Fruit fly (Drosophila melanogaster): ENCODE results near the gene CG13445.

Gene CG13445

DNA sequence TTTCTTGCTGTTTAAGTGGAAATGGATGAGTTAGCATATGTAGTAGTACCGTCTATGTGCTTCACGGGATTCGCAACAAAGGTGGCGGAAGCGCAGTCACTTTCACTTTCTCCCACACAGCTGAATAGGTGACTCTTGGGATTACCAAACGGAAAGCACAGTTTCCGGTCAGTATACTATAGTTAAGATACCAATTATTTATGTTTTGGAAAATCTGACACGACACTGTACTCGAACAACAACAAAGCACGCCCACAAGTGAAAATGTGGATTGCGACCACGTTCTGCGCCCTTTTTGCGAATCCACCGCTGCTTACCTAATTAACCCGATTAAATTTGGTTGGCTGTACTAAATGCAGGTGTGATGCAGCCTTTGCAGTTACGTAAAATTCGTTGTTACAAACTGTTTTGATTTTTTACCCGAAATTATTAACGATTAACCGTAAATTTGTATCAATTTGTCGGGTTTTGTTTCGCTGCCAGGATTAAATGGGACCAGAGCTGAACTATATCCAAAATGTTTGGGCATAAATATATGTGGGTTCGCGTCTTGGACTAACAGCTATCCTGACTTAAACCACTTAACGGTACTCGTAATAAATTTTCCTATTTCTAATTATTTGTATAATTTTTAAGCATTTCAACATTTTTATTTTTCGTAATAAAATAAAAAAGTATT lies 25.7 kb downstream of the CG13445 start, which contains the start of gene CG18081:
CG18081 (minus strand) TSS at position 512 of the 679 bp plus-strand sequence.
- TF ChIP-seq CG8478 (optimal IDR thresholded peaks at IDR 0.05) (no peak), CTCF (optimal IDR thresholded peaks at IDR 0.05) (peak in 1 of 2 experiments; percentile 46)

dm6 chr3L:15837209-15837608 lies 27.9 kb downstream of the CG13445 start, which contains the start of gene CG15715:
TSS of gene CG15715 (minus strand) at chr3L:15837482.
- TF ChIP-seq CG8478 (optimal IDR thresholded peaks at IDR 0.05) (no peak), CTCF (optimal IDR thresholded peaks at IDR 0.05) (peak in 1 of 2 experiments; percentile 54)

DNA sequence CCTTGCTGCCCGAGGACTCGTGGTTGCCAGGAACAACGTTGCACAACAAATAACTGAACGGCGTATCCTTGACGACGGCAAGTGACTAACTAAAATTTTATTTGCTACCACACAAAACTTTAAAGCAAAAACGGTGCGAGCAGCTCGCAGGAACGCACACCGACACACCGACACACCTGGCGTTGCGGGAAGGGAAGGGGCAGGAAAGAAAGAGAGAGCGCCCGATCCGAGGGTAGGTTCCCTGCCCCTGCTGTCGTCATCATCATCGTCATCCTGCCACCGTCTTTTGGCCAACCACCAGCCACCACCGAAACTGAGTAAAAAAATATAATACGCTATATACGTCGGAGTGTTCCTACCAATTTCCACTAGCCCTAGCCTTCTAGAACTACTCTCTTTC lies 34.7 kb downstream of the CG13445 start, which contains the start of gene meru:
meru (minus strand) TSS at position 101 of the 400 bp plus-strand sequence.
- no peak for TF ChIP-seq CG8478 (optimal IDR thresholded peaks at IDR 0.05)
- TF ChIP-seq CTCF (optimal IDR thresholded peaks at IDR 0.05) = no peak

DNA sequence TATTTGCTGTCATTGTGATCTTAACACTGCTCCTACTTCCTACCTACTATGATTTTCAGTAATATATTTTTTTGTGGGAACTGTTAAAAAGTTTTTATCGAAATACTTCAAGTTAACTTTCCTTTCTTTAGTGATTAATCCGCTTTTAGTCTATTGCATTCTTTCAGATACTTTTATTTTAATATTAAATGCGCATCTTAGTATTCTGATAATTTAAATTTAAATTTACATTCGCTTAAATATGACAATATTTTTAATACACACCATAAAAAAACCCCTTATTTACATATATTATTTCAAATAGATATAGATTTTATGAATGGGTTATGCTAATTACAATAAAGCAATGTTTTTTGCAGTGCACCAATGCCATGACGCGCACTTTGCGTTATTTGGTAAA lies 35.3 kb downstream of the CG13445 start:
- no peak for TF ChIP-seq CG8478 (optimal IDR thresholded peaks at IDR 0.05)
- TF ChIP-seq CTCF (optimal IDR thresholded peaks at IDR 0.05) = no peak

- no peak for TF ChIP-seq CTCF (optimal IDR thresholded peaks at IDR 0.05)
- TF ChIP-seq CG8478 (optimal IDR thresholded peaks at IDR 0.05) = no peak
Measured at dm6 chr3L:15847224-15847623, 37.9 kb downstream of the CG13445 start.

DNA sequence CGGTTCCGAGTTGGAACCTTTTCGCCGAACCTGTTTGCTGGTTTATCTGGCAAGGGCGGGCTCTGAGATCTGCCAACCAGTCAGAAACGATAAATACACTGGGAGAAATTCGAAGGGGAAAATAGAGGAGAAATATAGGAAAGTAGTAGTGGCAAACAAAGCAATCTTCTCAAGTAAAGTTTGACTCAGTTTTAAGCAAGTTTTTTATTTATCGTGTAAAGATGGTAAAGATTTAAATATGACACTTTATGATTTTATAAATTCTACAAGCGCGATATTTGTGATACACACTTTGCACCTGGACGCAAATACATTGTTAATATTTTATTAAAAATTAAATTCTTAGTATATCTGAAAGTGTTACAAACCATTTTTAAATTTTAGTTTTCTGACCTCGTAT lies 38.4 kb downstream of the CG13445 start:
- TF ChIP-seq CG8478 (optimal IDR thresholded peaks at IDR 0.05) (no peak), CTCF (optimal IDR thresholded peaks at IDR 0.05) (no peak)

dm6 chr3L:15856035-15856434 lies 46.8 kb downstream of the CG13445 start:
- TF ChIP-seq CTCF (optimal IDR thresholded peaks at IDR 0.05) (no peak), CG8478 (optimal IDR thresholded peaks at IDR 0.05) (no peak)

Measured in S2 (cell line).